Fruit fly (Drosophila melanogaster) whole organism, pupa: ENCODE results near the gene Lar.

Source experiments
- CG13204 ChIP-seq: fragments of 200-800 bp; sonication (Bioruptor generic); optimal IDR thresholded peaks from 2 replicates; lab custom pipeline; 2018; ENCODE audit warnings: missing biosample characterization, mild to moderate bottlenecking, missing genetic modification characterization, moderate library complexity
- CG14655 ChIP-seq: fragments of 200-800 bp; sonication (Bioruptor generic); optimal IDR thresholded peaks from 3 replicates; lab custom pipeline; 2017; ENCODE audit warnings: mild to moderate bottlenecking, missing biosample characterization, missing genetic modification reagents, missing genetic modification characterization
- CG17806 ChIP-seq: fragments of 200-800 bp; sonication (Bioruptor generic); optimal IDR thresholded peaks from 2 replicates; lab custom pipeline; 2018; ENCODE audit warnings: missing biosample characterization, mild to moderate bottlenecking, missing genetic modification characterization, moderate library complexity
- CG32121 ChIP-seq: fragments of 200-800 bp; sonication (Bioruptor generic); IDR thresholded peaks from 2 replicates; pipeline ENCODE4 v1.3.6; 2022; ENCODE audit warnings: missing biosample characterization, missing genetic modification characterization
- CG34367 ChIP-seq: fragments of 200-800 bp; sonication (Bioruptor generic); optimal IDR thresholded peaks from 2 replicates; lab custom pipeline; 2018; ENCODE audit warnings: missing biosample characterization, mild to moderate bottlenecking, missing genetic modification characterization
- CG8159 ChIP-seq: fragments of 200-800 bp; sonication (Bioruptor generic); optimal IDR thresholded peaks from 3 replicates; lab custom pipeline; 2018; ENCODE audit warnings: missing biosample characterization, mild to moderate bottlenecking, missing genetic modification characterization, moderate library complexity
- CG8301 ChIP-seq: fragments of 200-800 bp; sonication (Bioruptor generic); optimal IDR thresholded peaks from 2 replicates; lab custom pipeline; 2018; ENCODE audit warnings: missing biosample characterization, mild to moderate bottlenecking, missing genetic modification characterization
- CG9948 ChIP-seq: fragments of 200-800 bp; sonication (Bioruptor generic); optimal IDR thresholded peaks from 2 replicates; lab custom pipeline; 2018; ENCODE audit warnings: missing biosample characterization, mild to moderate bottlenecking, missing genetic modification characterization, moderate library complexity
- Ets98B ChIP-seq: fragments of 200-800 bp; sonication (Bioruptor generic); IDR thresholded peaks from 2 replicates; pipeline ENCODE4 v1.3.6; 2022; ENCODE audit warnings: missing biosample characterization, missing genetic modification characterization
- Pif1A ChIP-seq: fragments of 200-800 bp; sonication (Bioruptor generic); optimal IDR thresholded peaks from 3 replicates; lab custom pipeline; 2016; ENCODE audit warnings: missing biosample characterization, missing genetic modification characterization
- Snoo ChIP-seq: fragments of 200-800 bp; sonication (Bioruptor generic); optimal IDR thresholded peaks from 3 replicates; lab custom pipeline; 2017; ENCODE audit warnings: missing biosample characterization, mild to moderate bottlenecking, missing genetic modification characterization, inconsistent platforms
- gl ChIP-seq: fragments of 200-800 bp; sonication (Bioruptor generic); optimal IDR thresholded peaks from 2 replicates; lab custom pipeline; 2018; ENCODE audit warnings: missing biosample characterization, mild to moderate bottlenecking, missing genetic modification characterization
- rn ChIP-seq: fragments of 200-800 bp; sonication (Bioruptor generic); IDR thresholded peaks from 2 replicates; pipeline ENCODE4 v1.3.6; 2022; ENCODE audit warnings: missing biosample characterization, missing genetic modification characterization

Gene Lar

dm6 chr2L:19768967-19769366 is 182.5 kb downstream of the Lar start, which contains the start of gene bsh:
Gene bsh, minus strand, starts transcription at chr2L:19769067.
- no peak for TF ChIP-seq gl
- TF ChIP-seq CG13204, result no peak
- TF ChIP-seq CG17806 (tag; lab: Kevin White, UChicago), result no peak
- no peak for TF ChIP-seq CG8159 (tag; lab: Kevin White, UChicago)
- TF ChIP-seq CG34367 (tag; lab: Kevin White, UChicago), result no peak
- TF ChIP-seq rn (GFP tag; lab: Robert Waterston, UW), result no peak
- no peak for TF ChIP-seq CG8301 (tag; lab: Kevin White, UChicago)
- no peak for TF ChIP-seq CG32121 (GFP tag; lab: Robert Waterston, UW)
- TF ChIP-seq CG14655, result no peak
- TF ChIP-seq Snoo (tag; lab: Kevin White, UChicago), result no peak
- no peak for TF ChIP-seq Ets98B (GFP tag; lab: Robert Waterston, UW)
- TF ChIP-seq Pif1A (GFP tag; lab: Kevin White, UChicago), result no peak
- TF ChIP-seq, all 21 proteins: peak for 0

DNA sequence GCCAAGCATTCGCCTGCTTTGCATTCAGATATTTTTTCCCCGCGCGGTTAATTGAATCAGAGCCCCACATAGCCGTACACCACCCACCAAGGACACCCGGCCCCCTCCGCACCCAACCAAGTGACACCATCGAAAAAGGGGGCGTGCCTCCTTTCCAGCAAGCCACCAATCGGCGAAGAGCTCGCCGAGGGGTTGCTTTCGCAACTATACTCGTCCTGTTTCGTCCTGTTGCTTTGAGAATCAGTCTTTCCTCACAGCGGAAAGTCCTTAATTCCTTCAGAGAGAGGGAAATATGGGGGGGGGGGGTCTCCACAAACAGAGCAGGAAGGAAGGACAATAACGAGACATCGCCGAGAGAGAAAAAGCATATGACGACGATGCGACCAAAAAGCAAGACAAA is 183.3 kb downstream of the Lar start:
- TF ChIP-seq CG13204, result no peak

DNA sequence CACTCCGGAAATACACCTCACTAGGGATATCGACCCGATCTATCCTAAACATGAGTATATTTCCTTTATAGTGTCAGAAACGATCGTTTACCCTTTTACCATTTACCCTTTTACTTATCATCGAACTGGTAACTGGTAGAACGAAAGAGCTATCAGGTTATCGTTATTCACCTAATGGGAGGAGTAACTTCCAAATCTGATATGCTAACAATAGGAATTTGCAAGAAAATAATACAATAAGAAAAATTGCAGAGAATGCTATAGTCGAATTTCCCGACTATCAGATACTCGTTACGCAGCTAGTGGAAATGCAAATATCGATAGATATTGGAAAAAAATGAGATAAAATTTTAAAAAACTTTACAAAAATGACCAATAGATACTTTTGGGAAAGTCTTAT is 187.9 kb downstream of the Lar start:
- TF ChIP-seq Ets98B (GFP tag; lab: Robert Waterston, UW), result no peak
- TF ChIP-seq CG34367 (tag; lab: Kevin White, UChicago), result no peak
- TF ChIP-seq CG9948, result no peak
